Fruit fly (Drosophila melanogaster): ENCODE results near the gene CG14050.
A peak's percentile ranks its signal among the peaks of the same experiment; 100 is the strongest.

CG14050 gene

DNA sequence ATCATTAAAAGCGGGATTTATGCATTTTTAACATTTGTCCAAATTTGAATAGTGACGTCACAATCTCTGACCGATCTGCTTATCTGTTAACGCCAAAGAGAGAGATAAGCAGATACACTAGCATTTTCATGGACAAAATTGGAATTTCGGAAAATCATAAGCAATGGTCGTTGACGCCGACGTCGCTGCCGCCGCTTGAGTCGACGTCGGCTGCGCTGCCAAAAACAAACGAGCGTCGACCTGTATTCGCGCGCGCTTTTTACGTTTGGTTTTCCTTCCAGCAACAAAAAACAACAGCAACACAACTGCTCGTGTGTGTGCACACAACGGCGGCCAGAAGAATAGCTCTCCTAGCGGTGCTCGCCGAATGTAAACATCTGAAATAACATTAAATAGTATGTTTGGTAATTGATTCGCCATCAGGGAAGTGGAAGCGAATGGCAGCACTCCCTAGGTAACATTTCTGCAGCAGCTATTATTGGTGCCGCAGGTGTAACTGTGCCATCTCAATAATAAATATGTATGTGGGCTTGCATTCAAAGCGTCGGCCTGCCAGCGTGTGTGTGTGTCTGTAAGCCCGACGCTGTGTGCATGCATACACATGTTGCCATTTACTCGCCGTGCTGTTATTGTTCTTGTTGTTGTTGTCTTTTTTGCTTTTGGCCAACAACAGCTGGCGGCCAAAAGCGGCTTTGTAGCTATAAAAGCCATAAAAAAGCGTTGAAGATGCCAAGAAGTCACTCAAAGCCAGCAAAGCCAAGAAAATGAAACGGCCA, 25.5 kb downstream of the CG14050 start (continued):
- TF ChIP-seq CG10979 (tag; optimal IDR thresholded peaks at IDR 0.05) (peak; percentile 93), ems (GFP tag; optimal IDR thresholded peaks at IDR 0.05) (peak; percentile 96), Lim3 (GFP tag; IDR thresholded peaks at IDR 0.05) (peak; percentile 88), MTF-1 (GFP tag; optimal IDR thresholded peaks at IDR 0.05; ENCODE audit: borderline replicate concordance) (peak; percentile 88), CG1832 (GFP tag; optimal IDR thresholded peaks at IDR 0.05) (no peak), Camta (GFP tag; optimal IDR thresholded peaks at IDR 0.05) (peak; percentile 83), CG7357 (GFP tag; IDR thresholded peaks at IDR 0.05) (peak; percentile 89), CG10209 (GFP tag; optimal IDR thresholded peaks at IDR 0.05) (peak; percentile 95), dmrt11E (tag; optimal IDR thresholded peaks at IDR 0.05) (peak; percentile 89), dati (GFP tag; IDR thresholded peaks at IDR 0.05) (peak; percentile 95), CG6683 (GFP tag; optimal IDR thresholded peaks at IDR 0.05) (peak; percentile 85), CG6254 (GFP tag; optimal IDR thresholded peaks at IDR 0.05) (peak; percentile 90), CG3838 (GFP tag; optimal IDR thresholded peaks at IDR 0.05) (peak; percentile 87), hbn (GFP tag; IDR thresholded peaks at IDR 0.05; ENCODE audit: partially characterized antibody) (no peak), CG13287 (GFP tag; IDR thresholded peaks at IDR 0.05; ENCODE audit: partially characterized antibody) (peak; percentile 17; the same call in 1 of the 2 replicates), CG14014 (GFP tag; IDR thresholded peaks at IDR 0.05) (peak; percentile 96), CG17829 (tag; optimal IDR thresholded peaks at IDR 0.05) (peak; percentile 92), CrebB (tag; optimal IDR thresholded peaks at IDR 0.05) (peak; percentile 94), CG1603 (tag; optimal IDR thresholded peaks at IDR 0.05) (peak; percentile 98), sr (GFP tag; IDR thresholded peaks at IDR 0.05) (peak; percentile 94), CG32772 (GFP tag; IDR thresholded peaks at IDR 0.05) (peak; percentile 98), CG11560 (tag; IDR thresholded peaks at IDR 0.05) (peak; percentile 84), Hr51 (GFP tag; optimal IDR thresholded peaks at IDR 0.05) (peak; percentile 89 to 96), slbo (GFP tag; IDR thresholded peaks at IDR 0.05) (peak; percentile 97), Spps (tag; optimal IDR thresholded peaks at IDR 0.05) (peak; percentile 88), toy (GFP tag; IDR thresholded peaks at IDR 0.05) (peak; percentile 88), ttk (GFP tag; IDR thresholded peaks at IDR 0.05) (peak; percentile 97), CG9932 (GFP tag; IDR thresholded peaks at IDR 0.05) (peak; percentile 94), pum (GFP tag; optimal IDR thresholded peaks at IDR 0.05) (peak; percentile 93), Atf3 (GFP tag; optimal IDR thresholded peaks at IDR 0.05) (peak; percentile 92), Blimp-1 (GFP tag; optimal IDR thresholded peaks at IDR 0.05) (peak; percentile 90), stc (GFP tag; IDR thresholded peaks at IDR 0.05) (peak; percentile 97), Nf-YC (tag; optimal IDR thresholded peaks at IDR 0.05) (peak; percentile 63), CG13775 (GFP tag; optimal IDR thresholded peaks at IDR 0.05) (peak; percentile 92), CG3847 (GFP tag; IDR thresholded peaks at IDR 0.05) (peak; percentile 96), fu2 (GFP tag; optimal IDR thresholded peaks at IDR 0.05) (peak; percentile 89), grn (GFP tag; optimal IDR thresholded peaks at IDR 0.05) (peak; percentile 60), grau (tag; optimal IDR thresholded peaks at IDR 0.05) (peak; percentile 94), CG11247 (GFP tag; IDR thresholded peaks at IDR 0.05) (peak; percentile 97), Gug (GFP tag; IDR thresholded peaks at IDR 0.05) (peak; percentile 98), CG7271 (tag; optimal IDR thresholded peaks at IDR 0.05) (peak; percentile 11), wor (GFP tag; IDR thresholded peaks at IDR 0.05) (peak; percentile 96), CG4854 (GFP tag; optimal IDR thresholded peaks at IDR 0.05) (peak; percentile 88), CG4328 (GFP tag; optimal IDR thresholded peaks at IDR 0.05) (peak; percentile 61), wek (GFP tag; optimal IDR thresholded peaks at IDR 0.05) (peak; percentile 90), tx (GFP tag; optimal IDR thresholded peaks at IDR 0.05) (peak; percentile 88), CG31224 (GFP tag; IDR thresholded peaks at IDR 0.05) (peak; percentile 88), D19B (GFP tag; optimal IDR thresholded peaks at IDR 0.05) (peak; percentile 75), Poxn (GFP tag; IDR thresholded peaks at IDR 0.05) (peak; percentile 72)
